Worm (Caenorhabditis elegans) whole organism, L4 larva: ENCODE data around the gene T15B7.8.

Source experiments
- aha-1 ChIP-seq: fragments of 150-350 bp; peaks from one replicate; lab custom pipeline; 2014; ENCODE audit warnings: missing biosample characterization, missing genetic modification characterization
- daf-12 ChIP-seq: fragments of 150-350 bp; optimal IDR thresholded peaks from 2 replicates; lab custom pipeline; 2014; ENCODE audit warnings: missing biosample characterization, missing genetic modification reagents, missing genetic modification characterization
- nhr-237 ChIP-seq: sonication (generic microtip); optimal IDR thresholded peaks from 2 replicates; lab custom pipeline; 2017; ENCODE audit warnings: missing biosample characterization, missing genetic modification characterization
- zag-1 ChIP-seq: fragments of 150-350 bp; optimal IDR thresholded peaks from 2 replicates; lab custom pipeline; 2014; ENCODE audit warnings: missing biosample characterization, missing genetic modification characterization

ce11 chrV:6792565-6792964 lies 29.0 kb upstream of the T15B7.8 start, which contains the start of gene gck-2:
- TF ChIP-seq daf-12 (tag; lab: Kevin White, UChicago) (no peak), aha-1 (tag; lab: Kevin White, UChicago) (no peak), zag-1 (tag; lab: Kevin White, UChicago) (no peak), nhr-237 (tag; lab: Kevin White, UChicago) (no peak)
